Worm (Caenorhabditis elegans): Measurements from ENCODE around the gene klp-12.

ce11 chrIV:11371645-11372044, 12.0 kb upstream of the klp-12 start, which contains the start of gene sec-31:
- no peak for TF ChIP-seq lin-39 (tag; optimal IDR thresholded peaks at IDR 0.05)
- no peak for TF ChIP-seq snpc-4 (tag; optimal IDR thresholded peaks at IDR 0.05)
- no peak for TF ChIP-seq tag-97 (GFP tag; IDR thresholded peaks at IDR 0.05)
- no peak for TF ChIP-seq ceh-44 (GFP tag; IDR thresholded peaks at IDR 0.05)
- TF ChIP-seq arid-1 (GFP tag; conservative IDR thresholded peaks at IDR 0.05), result no peak
- TF ChIP-seq hlh-30 (tag; optimal IDR thresholded peaks at IDR 0.05; ENCODE audit: insufficient read depth), result no peak
- TF ChIP-seq ceh-28 (tag; optimal IDR thresholded peaks at IDR 0.05), result no peak
- no peak for TF ChIP-seq nhr-25 (tag; optimal IDR thresholded peaks at IDR 0.05; ENCODE audit: borderline replicate concordance, insufficient read depth)
- TF ChIP-seq unc-62 (GFP tag; optimal IDR thresholded peaks at IDR 0.05 in 1 of 2), result peak in 1 of 2 experiments; percentile 18
- no peak for TF ChIP-seq unc-62 (tag; optimal IDR thresholded peaks at IDR 0.05)
- no peak for TF ChIP-seq F37D6.2 (tag; optimal IDR thresholded peaks at IDR 0.05)
- TF ChIP-seq pha-4 (GFP tag; IDR thresholded peaks at IDR 0.05), result no peak
- TF ChIP-seq pha-4 (tag; optimal IDR thresholded peaks at IDR 0.05), result no peak
- TF ChIP-seq aha-1 (tag), result no peak
